Fruit fly (Drosophila melanogaster) whole organism, prepupa: Measurements from ENCODE around the gene Ir64a.

Experiments used
- Blimp-1 ChIP-seq: fragments of 200-800 bp; sonication (Bioruptor generic); optimal IDR thresholded peaks from 3 replicates; lab custom pipeline; 2017; ENCODE audit warnings: missing biosample characterization, missing genetic modification characterization, mild to moderate bottlenecking, moderate library complexity, missing genetic modification reagents
- CG10631 ChIP-seq: fragments of 200-800 bp; sonication (Bioruptor generic); optimal IDR thresholded peaks from 2 replicates; lab custom pipeline; 2016; ENCODE audit warnings: missing biosample characterization, missing genetic modification characterization
- CG10669 ChIP-seq: fragments of 200-800 bp; sonication (Bioruptor generic); optimal IDR thresholded peaks from 3 replicates; lab custom pipeline; 2018; ENCODE audit warnings: missing biosample characterization, mild to moderate bottlenecking, missing genetic modification characterization, moderate library complexity
- CG11294 ChIP-seq: fragments of 200-800 bp; sonication (Bioruptor generic); IDR thresholded peaks from 2 replicates; pipeline ENCODE4 v1.3.6; 2022; ENCODE audit warnings: missing biosample characterization, missing genetic modification characterization
- CG11762 ChIP-seq: fragments of 200-800 bp; sonication (Bioruptor generic); optimal IDR thresholded peaks from 3 replicates; lab custom pipeline; 2016; ENCODE audit warnings: missing biosample characterization, missing genetic modification characterization; ENCODE audit not compliant: insufficient read depth
- CG11902 ChIP-seq: fragments of 200-800 bp; sonication (Bioruptor generic); optimal IDR thresholded peaks from 3 replicates; lab custom pipeline; 2016; ENCODE audit warnings: missing biosample characterization, missing genetic modification characterization
- CG1621 ChIP-seq: fragments of 200-800 bp; sonication (Bioruptor generic); optimal IDR thresholded peaks from 3 replicates; lab custom pipeline; 2018; ENCODE audit warnings: missing biosample characterization, mild to moderate bottlenecking, missing genetic modification characterization
- CG16779 ChIP-seq: fragments of 200-800 bp; sonication (Bioruptor generic); optimal IDR thresholded peaks from 3 replicates; lab custom pipeline; 2017; ENCODE audit warnings: missing biosample characterization, mild to moderate bottlenecking, missing genetic modification characterization
- CG31627 ChIP-seq: fragments of 200-800 bp; sonication (Bioruptor generic); optimal IDR thresholded peaks from 3 replicates; lab custom pipeline; 2016; ENCODE audit warnings: missing biosample characterization, missing genetic modification characterization
- CG3919 ChIP-seq: fragments of 200-800 bp; sonication (Bioruptor generic); optimal IDR thresholded peaks from 3 replicates; lab custom pipeline; 2016; ENCODE audit warnings: missing biosample characterization, missing genetic modification characterization
- CG4318 ChIP-seq: fragments of 200-800 bp; sonication (Bioruptor generic); optimal IDR thresholded peaks from 3 replicates; lab custom pipeline; 2017; ENCODE audit warnings: missing biosample characterization, mild to moderate bottlenecking, missing genetic modification characterization
- CG6163 ChIP-seq: fragments of 200-800 bp; sonication (Bioruptor generic); IDR thresholded peaks from 3 replicates; pipeline ENCODE4 v1.3.6; 2022; ENCODE audit warnings: missing biosample characterization, missing genetic modification characterization
- CG6792 ChIP-seq: fragments of 200-800 bp; sonication (Bioruptor generic); optimal IDR thresholded peaks from 3 replicates; lab custom pipeline; 2016; ENCODE audit warnings: missing biosample characterization, missing genetic modification characterization
- CG6808 ChIP-seq: fragments of 200-800 bp; sonication (Bioruptor generic); optimal IDR thresholded peaks from 3 replicates; lab custom pipeline; 2017; ENCODE audit warnings: missing biosample characterization, missing genetic modification characterization, mild to moderate bottlenecking, moderate library complexity, missing genetic modification reagents
- CG6854 ChIP-seq: fragments of 200-800 bp; sonication (Bioruptor generic); optimal IDR thresholded peaks from 2 replicates; lab custom pipeline; 2017; ENCODE audit warnings: missing biosample characterization, mild to moderate bottlenecking, missing genetic modification characterization
- CG7368 ChIP-seq: fragments of 200-800 bp; sonication (Bioruptor generic); optimal IDR thresholded peaks from 3 replicates; lab custom pipeline; 2016; ENCODE audit warnings: missing biosample characterization, missing genetic modification characterization
- CG8119 ChIP-seq: fragments of 200-800 bp; sonication (Bioruptor generic); IDR thresholded peaks from 3 replicates; pipeline ENCODE4 v1.3.6; 2022; ENCODE audit warnings: missing biosample characterization, missing genetic modification characterization
- CG8319 ChIP-seq: fragments of 200-800 bp; sonication (Bioruptor generic); optimal IDR thresholded peaks from 3 replicates; lab custom pipeline; 2016; ENCODE audit warnings: missing biosample characterization, missing genetic modification characterization
- CG9139 ChIP-seq: fragments of 200-800 bp; sonication (Bioruptor generic); optimal IDR thresholded peaks from 3 replicates; lab custom pipeline; 2017; ENCODE audit warnings: missing biosample characterization, mild to moderate bottlenecking, missing genetic modification characterization
- Eip75B ChIP-seq: fragments of 200-800 bp; sonication (Bioruptor generic); optimal IDR thresholded peaks from 3 replicates; lab custom pipeline; 2016; ENCODE audit warnings: missing biosample characterization, missing genetic modification characterization
- Eip78C ChIP-seq: fragments of 200-800 bp; sonication (Bioruptor generic); peaks from one replicate; lab custom pipeline; 2016; ENCODE audit warnings: missing biosample characterization, missing genetic modification characterization
- Eip93F ChIP-seq: fragments of 200-800 bp; sonication (Bioruptor generic); optimal IDR thresholded peaks from 2 replicates; lab custom pipeline; 2016; ENCODE audit warnings: missing biosample characterization, mild to moderate bottlenecking, missing genetic modification characterization
- Ets21C ChIP-seq: fragments of 200-800 bp; sonication (Bioruptor generic); optimal IDR thresholded peaks from 3 replicates; lab custom pipeline; 2016; ENCODE audit warnings: missing biosample characterization, missing genetic modification characterization
- Ets96B ChIP-seq: fragments of 200-800 bp; optimal IDR thresholded peaks from 2 replicates; lab custom pipeline; 2019; ENCODE audit warnings: missing biosample characterization, mild to moderate bottlenecking, missing genetic modification characterization, moderate library complexity
- Gug ChIP-seq: fragments of 200-800 bp; sonication (Bioruptor generic); IDR thresholded peaks from 2 replicates; pipeline ENCODE4 v1.3.6; 2022; ENCODE audit warnings: missing biosample characterization, missing genetic modification characterization
- Hr38 ChIP-seq: sonication (Bioruptor generic); optimal IDR thresholded peaks from 2 replicates; lab custom pipeline; 2016; ENCODE audit warnings: missing biosample characterization, missing genetic modification characterization
- Hr39 ChIP-seq: fragments of 200-800 bp; sonication (Bioruptor generic); optimal IDR thresholded peaks from 2 replicates; lab custom pipeline; 2016; ENCODE audit warnings: missing biosample characterization, missing genetic modification characterization
- Hr4 ChIP-seq: fragments of 200-800 bp; sonication (Bioruptor generic); optimal IDR thresholded peaks from 3 replicates; lab custom pipeline; 2016; ENCODE audit warnings: missing biosample characterization, missing genetic modification characterization
- Lpt ChIP-seq: fragments of 200-800 bp; sonication (Bioruptor generic); optimal IDR thresholded peaks from 3 replicates; lab custom pipeline; 2016; ENCODE audit warnings: missing biosample characterization, missing genetic modification characterization
- OdsH ChIP-seq: fragments of 200-800 bp; sonication (Bioruptor generic); optimal IDR thresholded peaks from 3 replicates; lab custom pipeline; 2016; ENCODE audit warnings: missing biosample characterization, missing genetic modification characterization
- Smox ChIP-seq: fragments of 200-800 bp; sonication (Bioruptor generic); optimal IDR thresholded peaks from 3 replicates; lab custom pipeline; 2016; ENCODE audit warnings: missing biosample characterization, missing genetic modification characterization
- Sox14 ChIP-seq: fragments of 200-800 bp; sonication (Bioruptor generic); optimal IDR thresholded peaks from 3 replicates; lab custom pipeline; 2016; ENCODE audit warnings: missing biosample characterization, missing genetic modification characterization
- achi ChIP-seq: fragments of 200-800 bp; sonication (Bioruptor generic); optimal IDR thresholded peaks from 3 replicates; lab custom pipeline; 2016; ENCODE audit warnings: missing biosample characterization, missing genetic modification characterization
- dsx ChIP-seq: fragments of 200-800 bp; optimal IDR thresholded peaks from 3 replicates; lab custom pipeline; 2019; ENCODE audit warnings: missing biosample characterization, mild to moderate bottlenecking, missing genetic modification characterization, moderate library complexity; ENCODE audit not compliant: poor library complexity, severe bottlenecking
- fd59A ChIP-seq: fragments of 200-800 bp; sonication (Bioruptor generic); optimal IDR thresholded peaks from 2 replicates; lab custom pipeline; 2017; ENCODE audit warnings: missing biosample characterization, mild to moderate bottlenecking, missing genetic modification characterization, missing genetic modification reagents
- net ChIP-seq: fragments of 200-800 bp; sonication (Bioruptor generic); optimal IDR thresholded peaks from 3 replicates; lab custom pipeline; 2016; ENCODE audit warnings: missing biosample characterization, missing genetic modification characterization
- pdm3 ChIP-seq: fragments of 200-800 bp; sonication (Bioruptor generic); optimal IDR thresholded peaks from 3 replicates; lab custom pipeline; 2016; ENCODE audit warnings: missing biosample characterization, missing genetic modification characterization
- salr ChIP-seq, 2 experiments: fragments of 200-800 bp; sonication (Bioruptor generic); optimal IDR thresholded peaks; 3 replicates each; lab custom pipeline; 2016 to 2018; ENCODE audit warnings: missing biosample characterization in 2 of 2, missing genetic modification characterization in 2 of 2, mild to moderate bottlenecking in 1 of 2
- spab ChIP-seq: fragments of 200-800 bp; sonication (Bioruptor generic); optimal IDR thresholded peaks from 2 replicates; lab custom pipeline; 2017; ENCODE audit warnings: missing biosample characterization, mild to moderate bottlenecking, missing genetic modification characterization, missing genetic modification reagents
- ss ChIP-seq, 2 experiments: fragments of 200-800 bp; sonication (Bioruptor generic); optimal IDR thresholded peaks; 2 replicates in 1 of 2; 3 replicates in 1 of 2; lab custom pipeline; 2017 to 2018; ENCODE audit warnings: mild to moderate bottlenecking in 2 of 2, missing biosample characterization in 2 of 2, missing genetic modification characterization in 2 of 2, moderate library complexity in 1 of 2
- vri ChIP-seq: fragments of 200-800 bp; sonication (Bioruptor generic); optimal IDR thresholded peaks from 3 replicates; lab custom pipeline; 2016; ENCODE audit warnings: missing biosample characterization, mild to moderate bottlenecking, missing genetic modification characterization

Ir64a gene

DNA sequence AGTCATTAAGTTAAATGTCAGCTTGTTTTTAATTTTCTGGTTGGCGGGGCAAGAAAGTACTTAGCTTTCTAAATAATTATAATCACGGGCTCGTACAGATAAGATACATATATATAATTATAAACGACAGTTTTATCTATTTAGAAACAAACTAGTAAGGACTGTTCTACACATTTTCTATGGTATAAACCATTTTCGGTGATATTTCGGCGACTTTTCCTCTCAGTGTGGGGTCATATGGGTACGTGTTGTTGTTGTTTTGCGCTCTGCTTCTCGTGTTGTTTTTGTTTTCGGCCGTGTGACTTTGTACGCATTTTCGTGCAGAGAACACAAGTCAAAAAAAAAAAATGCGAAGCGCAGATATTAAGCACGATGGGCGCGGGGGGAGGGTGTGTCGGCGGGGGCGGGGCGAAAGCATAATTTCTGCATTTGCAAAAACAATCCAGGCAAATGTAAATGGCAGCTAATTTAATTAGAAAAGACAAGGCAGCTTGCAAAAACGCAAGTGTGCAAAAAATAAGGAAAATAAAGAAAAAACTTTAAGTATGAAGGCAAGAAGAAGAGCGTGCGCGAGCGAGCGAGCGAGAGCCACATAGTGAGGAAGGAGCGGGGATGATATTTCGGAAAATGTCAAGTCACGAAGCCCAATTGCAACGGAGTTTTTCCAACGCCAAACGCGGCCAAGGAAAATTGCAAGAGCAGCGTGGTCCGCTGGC is 17.3 kb downstream of the Ir64a start (continued):
- TF ChIP-seq CG11902 (GFP tag; lab: Kevin White, UChicago): peak; percentile 12
- peak; percentile 7 for TF ChIP-seq CG10669 (GFP tag; lab: Kevin White, UChicago)
- peak; percentile 69 for TF ChIP-seq CG6808 (GFP tag; lab: Kevin White, UChicago)
- no peak for TF ChIP-seq fd59A (GFP tag; lab: Kevin White, UChicago)
- peak in 1 of 2 experiments; percentile 66 for TF ChIP-seq salr (GFP tag; optimal IDR thresholded peaks at IDR 0.05; lab: Kevin White, UChicago)
- peak; percentile 68 for TF ChIP-seq pdm3
- TF ChIP-seq Eip93F (GFP tag; lab: Kevin White, UChicago): peak; percentile 36
- peak; percentile 58 for TF ChIP-seq CG31627 (GFP tag; lab: Kevin White, UChicago)
- peak; percentile 65 to 68 for TF ChIP-seq ss (GFP tag; optimal IDR thresholded peaks at IDR 0.05; lab: Kevin White, UChicago)
- peak; percentile 45 for TF ChIP-seq CG9139
- TF ChIP-seq CG6854: no peak
- 0 out of 2 replicates have a peak, but pooled peaks have one; percentile 7 for TF ChIP-seq CG11294 (GFP tag; lab: Robert Waterston, UW)
- TF ChIP-seq Blimp-1 (GFP tag; lab: Kevin White, UChicago): no peak
- peak; percentile 78 for TF ChIP-seq net (GFP tag; lab: Kevin White, UChicago)
- TF ChIP-seq CG10631 (GFP tag; lab: Kevin White, UChicago): peak; percentile 40
- peak; percentile 70 for TF ChIP-seq achi (GFP tag; lab: Kevin White, UChicago)
- peak; percentile 36 for TF ChIP-seq CG4318 (GFP tag; lab: Kevin White, UChicago)
- no peak for TF ChIP-seq Ets96B
- 0 out of 2 replicates have a peak, but pooled peaks have one; percentile 8 for TF ChIP-seq Gug
- TF ChIP-seq CG1621: no peak
- peak; percentile 50 for TF ChIP-seq dsx
- no peak for TF ChIP-seq CG7368 (GFP tag; lab: Kevin White, UChicago)
- TF ChIP-seq CG3919 (GFP tag; lab: Kevin White, UChicago): peak; percentile 48
- TF ChIP-seq CG6163: no peak; the same call in 1 of the 3 replicates

DNA sequence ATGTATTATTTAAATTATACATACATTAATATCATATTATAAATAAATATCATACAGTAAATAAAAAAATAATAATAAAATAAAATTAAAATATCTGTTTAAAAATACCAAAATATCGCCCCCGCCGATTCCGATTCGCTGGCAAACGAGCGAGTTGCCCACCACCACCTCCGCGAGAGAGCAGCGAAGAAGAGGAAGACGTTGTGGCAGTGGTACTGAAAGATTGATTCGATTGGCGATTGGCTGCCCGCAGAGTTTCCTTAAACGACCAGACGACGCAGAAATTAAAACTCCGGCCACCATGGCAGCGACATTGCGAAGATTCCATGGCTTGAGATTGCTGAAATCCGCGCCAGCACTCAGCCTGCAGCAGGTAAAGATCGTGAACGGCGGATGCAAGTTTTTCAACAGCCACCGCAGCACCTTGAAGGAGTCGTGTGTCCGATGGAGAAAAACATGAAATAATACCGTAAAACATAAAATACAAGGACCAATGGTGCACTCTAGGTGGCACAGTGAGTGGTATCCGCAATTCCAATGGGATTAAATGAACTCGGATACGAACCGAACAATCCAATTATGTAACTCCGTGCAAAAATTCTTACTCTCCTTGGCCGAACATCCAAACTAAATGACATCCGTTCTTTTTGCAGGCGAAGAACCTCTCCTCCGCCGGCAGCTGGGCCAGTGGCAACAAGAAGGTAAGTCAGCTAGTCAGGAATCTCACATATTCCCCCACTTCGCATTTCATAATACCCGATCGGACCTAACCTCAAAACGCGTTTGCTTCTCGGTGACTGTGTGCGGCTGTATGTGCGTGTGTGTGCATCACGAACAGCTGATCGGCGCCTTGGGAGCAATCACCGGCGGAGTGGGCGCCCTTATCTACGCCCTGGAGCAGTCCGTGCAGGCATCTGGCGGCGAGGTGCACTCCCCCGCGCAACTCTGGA is 22.3 kb downstream of the Ir64a start, which contains the start of gene Cyt-c1:
TSS of gene Cyt-c1 (plus strand) at position 173 of the 950 bp plus-strand sequence.
- TF ChIP-seq vri (GFP tag; lab: Kevin White, UChicago) (peak; percentile 91), CG16779 (tag; lab: Kevin White, UChicago) (no peak), achi (GFP tag; lab: Kevin White, UChicago) (peak; percentile 26), Eip93F (GFP tag; lab: Kevin White, UChicago) (no peak), Eip78C (GFP tag; lab: Kevin White, UChicago) (peak; percentile 25), Hr4 (GFP tag; lab: Kevin White, UChicago) (no peak)

DNA sequence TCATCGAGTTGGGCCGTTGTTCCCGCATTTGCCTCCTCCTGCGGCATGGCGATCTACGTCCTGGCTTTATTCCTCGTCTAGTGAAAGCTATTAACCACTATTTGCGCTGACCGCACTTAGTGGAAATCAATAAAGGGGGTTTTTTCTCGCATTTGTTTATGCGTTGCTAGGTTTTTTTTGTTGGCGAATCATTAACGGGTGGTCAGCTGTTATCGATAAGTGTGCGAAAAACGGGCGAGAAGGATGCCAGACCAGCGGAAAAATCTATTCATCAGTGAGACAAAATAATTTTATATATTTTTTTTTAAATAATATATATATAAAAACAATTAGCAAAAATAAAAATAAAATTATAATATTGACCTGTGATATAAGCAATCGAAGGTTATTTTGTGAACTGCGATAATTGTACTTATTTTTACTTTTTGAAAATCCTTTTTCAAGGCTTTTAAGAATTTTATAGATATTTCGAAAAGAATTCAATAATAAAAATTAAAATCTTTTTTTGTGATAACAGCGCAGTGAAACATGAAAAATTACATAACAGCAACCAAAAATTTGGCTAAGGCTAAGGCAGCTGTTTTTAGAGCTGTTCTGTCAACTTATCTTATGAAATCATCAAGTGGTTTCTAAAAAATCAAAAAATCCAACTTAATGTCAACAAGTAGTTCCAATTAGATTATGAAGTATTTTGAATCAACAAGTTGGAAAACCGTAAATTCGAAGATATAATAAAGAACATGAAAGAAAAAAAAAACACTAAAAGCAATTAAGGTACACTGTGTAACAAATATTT is 23.2 kb downstream of the Ir64a start, which contains the start of gene Klp64D:
TSS of gene Klp64D (minus strand) at position 185 of the 796 bp plus-strand sequence.
- no peak for TF ChIP-seq CG16779 (tag; lab: Kevin White, UChicago)
- TF ChIP-seq Blimp-1 (GFP tag; lab: Kevin White, UChicago): no peak
- no peak for TF ChIP-seq Smox
- TF ChIP-seq net (GFP tag; lab: Kevin White, UChicago): no peak
- no peak for TF ChIP-seq fd59A (GFP tag; lab: Kevin White, UChicago)
- TF ChIP-seq Hr38 (GFP tag; lab: Kevin White, UChicago): no peak
- no peak for TF ChIP-seq Sox14 (GFP tag; lab: Kevin White, UChicago)
- TF ChIP-seq Gug: no peak
- peak; percentile 22 for TF ChIP-seq OdsH
- no peak for TF ChIP-seq Hr39
- TF ChIP-seq dsx: no peak
- no peak for TF ChIP-seq CG8119 (GFP tag; lab: Robert Waterston, UW)
- no peak for TF ChIP-seq Eip75B (GFP tag; lab: Kevin White, UChicago)
- no peak for TF ChIP-seq spab (GFP tag; lab: Kevin White, UChicago)
- TF ChIP-seq CG6854: no peak
- no peak for TF ChIP-seq Eip78C (GFP tag; lab: Kevin White, UChicago)
- no peak for TF ChIP-seq Ets21C (GFP tag; lab: Kevin White, UChicago)
- no peak for TF ChIP-seq CG11762
- no peak for TF ChIP-seq Lpt (GFP tag; lab: Kevin White, UChicago)
- no peak for TF ChIP-seq CG9139
- no peak for TF ChIP-seq CG6792 (GFP tag; lab: Kevin White, UChicago)
- no peak for TF ChIP-seq CG8319 (GFP tag; lab: Kevin White, UChicago)
- no peak for TF ChIP-seq CG6163
- TF ChIP-seq pdm3: no peak
- TF ChIP-seq salr (GFP tag; optimal IDR thresholded peaks at IDR 0.05; lab: Kevin White, UChicago): no peak
